Worm (Caenorhabditis elegans) whole organism, L3 larva: Measurements from ENCODE around the gene Y48E1C.1.

Experiments used
- ama-1 ChIP-seq: fragments of 150-350 bp; optimal IDR thresholded peaks from 2 replicates; lab custom pipeline; 2018
- ztf-4 ChIP-seq: fragments of 150-350 bp; optimal IDR thresholded peaks from 2 replicates; lab custom pipeline; 2014; ENCODE audit warnings: missing biosample characterization, missing genetic modification characterization

DNA sequence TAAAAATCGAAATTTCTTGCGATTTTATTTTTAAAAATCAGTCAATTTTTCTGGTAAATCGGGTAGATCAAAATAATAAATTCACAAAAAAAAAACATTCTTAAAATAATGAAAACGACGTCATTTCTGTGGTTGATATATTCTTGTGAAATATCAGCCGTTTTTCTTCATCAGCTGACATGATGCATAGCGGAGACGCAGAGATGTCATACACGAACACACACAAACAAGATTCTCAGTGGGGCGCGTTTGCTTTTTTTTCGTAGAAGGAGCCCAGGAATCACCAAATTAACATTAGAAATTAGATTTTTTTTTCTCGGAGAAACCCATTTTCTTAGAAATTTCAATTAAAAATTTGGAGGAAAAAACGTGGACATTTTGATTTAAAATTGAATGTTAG lies 32.9 kb downstream of the Y48E1C.1 start:
- TF ChIP-seq ztf-4 (no peak), ama-1 (lab: Kevin White, UChicago) (peak; percentile 63)
